Fruit fly (Drosophila melanogaster) whole organism, prepupa: ENCODE results near the gene Daao2.

ENCODE experiments used
- Blimp-1 ChIP-seq: fragments of 200-800 bp; sonication (Bioruptor generic); optimal IDR thresholded peaks from 3 replicates; lab custom pipeline; 2017; ENCODE audit warnings: missing biosample characterization, missing genetic modification characterization, mild to moderate bottlenecking, moderate library complexity, missing genetic modification reagents
- CG10631 ChIP-seq: fragments of 200-800 bp; sonication (Bioruptor generic); optimal IDR thresholded peaks from 2 replicates; lab custom pipeline; 2016; ENCODE audit warnings: missing biosample characterization, missing genetic modification characterization
- CG11294 ChIP-seq: fragments of 200-800 bp; sonication (Bioruptor generic); IDR thresholded peaks from 2 replicates; pipeline ENCODE4 v1.3.6; 2022; ENCODE audit warnings: missing biosample characterization, missing genetic modification characterization
- CG11902 ChIP-seq: fragments of 200-800 bp; sonication (Bioruptor generic); optimal IDR thresholded peaks from 3 replicates; lab custom pipeline; 2016; ENCODE audit warnings: missing biosample characterization, missing genetic modification characterization
- CG15336 ChIP-seq: fragments of 200-800 bp; sonication (Bioruptor generic); IDR thresholded peaks from 2 replicates; pipeline ENCODE4 v1.3.6; 2022; ENCODE audit warnings: missing biosample characterization, missing genetic modification characterization
- CG1621 ChIP-seq: fragments of 200-800 bp; sonication (Bioruptor generic); optimal IDR thresholded peaks from 3 replicates; lab custom pipeline; 2018; ENCODE audit warnings: missing biosample characterization, mild to moderate bottlenecking, missing genetic modification characterization
- CG16779 ChIP-seq: fragments of 200-800 bp; sonication (Bioruptor generic); optimal IDR thresholded peaks from 3 replicates; lab custom pipeline; 2017; ENCODE audit warnings: missing biosample characterization, mild to moderate bottlenecking, missing genetic modification characterization
- CG3032 ChIP-seq: fragments of 200-800 bp; optimal IDR thresholded peaks from 2 replicates; lab custom pipeline; 2019; ENCODE audit warnings: missing biosample characterization, mild to moderate bottlenecking, missing genetic modification characterization, moderate library complexity
- CG34406 ChIP-seq: fragments of 200-800 bp; sonication (Bioruptor generic); optimal IDR thresholded peaks from 3 replicates; lab custom pipeline; 2016; ENCODE audit warnings: missing biosample characterization, missing genetic modification characterization
- CG4318 ChIP-seq: fragments of 200-800 bp; sonication (Bioruptor generic); optimal IDR thresholded peaks from 3 replicates; lab custom pipeline; 2017; ENCODE audit warnings: missing biosample characterization, mild to moderate bottlenecking, missing genetic modification characterization
- CG6163 ChIP-seq: fragments of 200-800 bp; sonication (Bioruptor generic); IDR thresholded peaks from 3 replicates; pipeline ENCODE4 v1.3.6; 2022; ENCODE audit warnings: missing biosample characterization, missing genetic modification characterization
- CG6808 ChIP-seq: fragments of 200-800 bp; sonication (Bioruptor generic); optimal IDR thresholded peaks from 3 replicates; lab custom pipeline; 2017; ENCODE audit warnings: missing biosample characterization, missing genetic modification characterization, mild to moderate bottlenecking, moderate library complexity, missing genetic modification reagents
- CG8119 ChIP-seq: fragments of 200-800 bp; sonication (Bioruptor generic); IDR thresholded peaks from 3 replicates; pipeline ENCODE4 v1.3.6; 2022; ENCODE audit warnings: missing biosample characterization, missing genetic modification characterization
- Eip75B ChIP-seq: fragments of 200-800 bp; sonication (Bioruptor generic); optimal IDR thresholded peaks from 3 replicates; lab custom pipeline; 2016; ENCODE audit warnings: missing biosample characterization, missing genetic modification characterization
- Eip78C ChIP-seq: fragments of 200-800 bp; sonication (Bioruptor generic); peaks from one replicate; lab custom pipeline; 2016; ENCODE audit warnings: missing biosample characterization, missing genetic modification characterization
- Eip93F ChIP-seq: fragments of 200-800 bp; sonication (Bioruptor generic); optimal IDR thresholded peaks from 2 replicates; lab custom pipeline; 2016; ENCODE audit warnings: missing biosample characterization, mild to moderate bottlenecking, missing genetic modification characterization
- Ets21C ChIP-seq: fragments of 200-800 bp; sonication (Bioruptor generic); optimal IDR thresholded peaks from 3 replicates; lab custom pipeline; 2016; ENCODE audit warnings: missing biosample characterization, missing genetic modification characterization
- Ets96B ChIP-seq: fragments of 200-800 bp; optimal IDR thresholded peaks from 2 replicates; lab custom pipeline; 2019; ENCODE audit warnings: missing biosample characterization, mild to moderate bottlenecking, missing genetic modification characterization, moderate library complexity
- Hr38 ChIP-seq: sonication (Bioruptor generic); optimal IDR thresholded peaks from 2 replicates; lab custom pipeline; 2016; ENCODE audit warnings: missing biosample characterization, missing genetic modification characterization
- Hr39 ChIP-seq: fragments of 200-800 bp; sonication (Bioruptor generic); optimal IDR thresholded peaks from 2 replicates; lab custom pipeline; 2016; ENCODE audit warnings: missing biosample characterization, missing genetic modification characterization
- Hr4 ChIP-seq: fragments of 200-800 bp; sonication (Bioruptor generic); optimal IDR thresholded peaks from 3 replicates; lab custom pipeline; 2016; ENCODE audit warnings: missing biosample characterization, missing genetic modification characterization
- Lpt ChIP-seq: fragments of 200-800 bp; sonication (Bioruptor generic); optimal IDR thresholded peaks from 3 replicates; lab custom pipeline; 2016; ENCODE audit warnings: missing biosample characterization, missing genetic modification characterization
- Smox ChIP-seq: fragments of 200-800 bp; sonication (Bioruptor generic); optimal IDR thresholded peaks from 3 replicates; lab custom pipeline; 2016; ENCODE audit warnings: missing biosample characterization, missing genetic modification characterization
- Sox102F ChIP-seq: fragments of 200-800 bp; sonication (Bioruptor generic); optimal IDR thresholded peaks from 2 replicates; lab custom pipeline; 2016; ENCODE audit warnings: missing biosample characterization, mild to moderate bottlenecking, missing genetic modification characterization
- Sox15 ChIP-seq: fragments of 200-800 bp; sonication (Bioruptor generic); optimal IDR thresholded peaks from 3 replicates; lab custom pipeline; 2016; ENCODE audit warnings: missing biosample characterization, missing genetic modification characterization
- acj6 ChIP-seq: fragments of 200-800 bp; sonication (Bioruptor generic); optimal IDR thresholded peaks from 3 replicates; lab custom pipeline; 2016; ENCODE audit warnings: missing biosample characterization, missing genetic modification characterization
- dsx ChIP-seq: fragments of 200-800 bp; optimal IDR thresholded peaks from 3 replicates; lab custom pipeline; 2019; ENCODE audit warnings: missing biosample characterization, mild to moderate bottlenecking, missing genetic modification characterization, moderate library complexity; ENCODE audit not compliant: poor library complexity, severe bottlenecking
- eg ChIP-seq: fragments of 200-800 bp; sonication (Bioruptor generic); IDR thresholded peaks from 3 replicates; pipeline ENCODE4 v1.3.6; 2022; ENCODE audit warnings: missing biosample characterization, missing genetic modification characterization
- esn ChIP-seq: fragments of 200-800 bp; sonication (Bioruptor generic); optimal IDR thresholded peaks from 2 replicates; lab custom pipeline; 2016; ENCODE audit warnings: missing biosample characterization, mild to moderate bottlenecking, missing genetic modification characterization, moderate library complexity
- fd85E ChIP-seq: fragments of 200-800 bp; sonication (Bioruptor generic); optimal IDR thresholded peaks from 3 replicates; lab custom pipeline; 2016; ENCODE audit warnings: missing biosample characterization, missing genetic modification characterization
- fkh ChIP-seq: fragments of 200-800 bp; sonication (Bioruptor generic); optimal IDR thresholded peaks from 3 replicates; lab custom pipeline; 2017; ENCODE audit warnings: missing biosample characterization, mild to moderate bottlenecking, missing genetic modification characterization, moderate library complexity
- lz ChIP-seq: fragments of 200-800 bp; sonication (Bioruptor generic); optimal IDR thresholded peaks from 3 replicates; lab custom pipeline; 2016; ENCODE audit warnings: missing biosample characterization, missing genetic modification characterization
- net ChIP-seq: fragments of 200-800 bp; sonication (Bioruptor generic); optimal IDR thresholded peaks from 3 replicates; lab custom pipeline; 2016; ENCODE audit warnings: missing biosample characterization, missing genetic modification characterization
- pdm3 ChIP-seq: fragments of 200-800 bp; sonication (Bioruptor generic); optimal IDR thresholded peaks from 3 replicates; lab custom pipeline; 2016; ENCODE audit warnings: missing biosample characterization, missing genetic modification characterization
- salr ChIP-seq, 2 experiments: fragments of 200-800 bp; sonication (Bioruptor generic); optimal IDR thresholded peaks; 3 replicates each; lab custom pipeline; 2016 to 2018; ENCODE audit warnings: missing biosample characterization in 2 of 2, missing genetic modification characterization in 2 of 2, mild to moderate bottlenecking in 1 of 2
- ss ChIP-seq, 2 experiments: fragments of 200-800 bp; sonication (Bioruptor generic); optimal IDR thresholded peaks; 2 replicates in 1 of 2; 3 replicates in 1 of 2; lab custom pipeline; 2017 to 2018; ENCODE audit warnings: mild to moderate bottlenecking in 2 of 2, missing biosample characterization in 2 of 2, missing genetic modification characterization in 2 of 2, moderate library complexity in 1 of 2
- svp ChIP-seq: fragments of 200-800 bp; sonication (Bioruptor generic); peaks from one replicate; lab custom pipeline; 2016; ENCODE audit warnings: missing biosample characterization, missing genetic modification characterization
- topi ChIP-seq: fragments of 200-800 bp; sonication (Bioruptor generic); optimal IDR thresholded peaks from 3 replicates; lab custom pipeline; 2016; ENCODE audit warnings: missing biosample characterization, missing genetic modification characterization
- vri ChIP-seq: fragments of 200-800 bp; sonication (Bioruptor generic); optimal IDR thresholded peaks from 3 replicates; lab custom pipeline; 2016; ENCODE audit warnings: missing biosample characterization, mild to moderate bottlenecking, missing genetic modification characterization

The Daao2 gene

dm6 chr2L:6787973-6788368, 14.8 kb upstream of the Daao2 start (continued):
- TF ChIP-seq acj6 (GFP tag; lab: Kevin White, UChicago) (peak; percentile 52), CG10631 (peak; percentile 54), vri (GFP tag; lab: Kevin White, UChicago) (no peak), lz (GFP tag; lab: Kevin White, UChicago) (peak; percentile 28), Hr39 (peak; percentile 57), Hr38 (GFP tag; lab: Kevin White, UChicago) (no peak), fd85E (GFP tag; lab: Kevin White, UChicago) (no peak), CG3032 (tag; lab: Kevin White, UChicago) (peak; percentile 51), CG1621 (no peak), CG11294 (GFP tag; lab: Robert Waterston, UW) (0 out of 2 replicates have a peak, but pooled peaks have one; percentile 14), Hr4 (peak; percentile 63), net (no peak), ss (GFP tag; optimal IDR thresholded peaks at IDR 0.05; lab: Kevin White, UChicago) (no peak), pdm3 (peak; percentile 60), CG34406 (GFP tag; lab: Kevin White, UChicago) (peak; percentile 34), Ets21C (GFP tag; lab: Kevin White, UChicago) (peak; percentile 12), CG15336 (GFP tag; lab: Robert Waterston, UW) (peak; percentile 76), CG6163 (GFP tag; lab: Robert Waterston, UW) (peak; percentile 52; the same call in 2 of the 3 replicates), eg (GFP tag; lab: Robert Waterston, UW) (peak; percentile 67; the same call in 2 of the 3 replicates)

DNA sequence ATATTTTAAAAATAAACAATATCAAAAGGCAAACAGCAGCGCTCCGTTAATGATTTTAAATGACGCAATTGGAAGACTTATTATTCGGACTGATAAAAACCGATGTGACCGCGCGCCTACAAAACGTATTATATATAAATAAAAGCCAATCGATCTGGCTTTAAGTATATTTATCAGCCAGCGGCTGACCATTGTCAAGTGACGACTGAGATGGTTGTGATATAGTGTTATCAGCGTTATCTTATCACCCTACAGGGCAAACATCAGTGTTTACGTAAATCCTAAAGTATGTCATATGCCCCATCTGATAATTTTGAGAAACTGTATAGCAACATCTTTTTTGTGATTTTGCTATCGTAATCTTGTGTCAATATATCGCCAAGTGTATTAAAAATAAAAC, 13.5 kb upstream of the Daao2 start:
- TF ChIP-seq Sox102F (GFP tag; lab: Kevin White, UChicago) (no peak), Blimp-1 (GFP tag; lab: Kevin White, UChicago) (no peak), salr (GFP tag; optimal IDR thresholded peaks at IDR 0.05; lab: Kevin White, UChicago) (no peak), eg (GFP tag; lab: Robert Waterston, UW) (no peak), Eip93F (GFP tag; lab: Kevin White, UChicago) (peak; percentile 86), CG4318 (no peak), fkh (GFP tag; lab: Kevin White, UChicago) (peak; percentile 80), CG6808 (GFP tag; lab: Kevin White, UChicago) (peak; percentile 11), Eip78C (GFP tag; lab: Kevin White, UChicago) (peak; percentile 56), Eip75B (GFP tag; lab: Kevin White, UChicago) (peak; percentile 42), vri (GFP tag; lab: Kevin White, UChicago) (peak; percentile 89), svp (GFP tag; lab: Kevin White, UChicago) (peak; percentile 79), Lpt (no peak)

- TF ChIP-seq dsx (GFP tag; lab: Kevin White, UChicago) (peak; percentile 25), Sox15 (no peak), topi (no peak), CG1621 (peak; percentile 72), svp (GFP tag; lab: Kevin White, UChicago) (peak; percentile 28), Blimp-1 (GFP tag; lab: Kevin White, UChicago) (no peak), fkh (GFP tag; lab: Kevin White, UChicago) (peak; percentile 55), Smox (GFP tag; lab: Kevin White, UChicago) (no peak), Sox102F (GFP tag; lab: Kevin White, UChicago) (no peak), CG6163 (GFP tag; lab: Robert Waterston, UW) (0 out of 3 replicates have a peak, but pooled peaks have one; percentile 14), salr (GFP tag; optimal IDR thresholded peaks at IDR 0.05; lab: Kevin White, UChicago) (no peak), Ets96B (tag; lab: Kevin White, UChicago) (no peak), esn (GFP tag; lab: Kevin White, UChicago) (no peak), CG11902 (GFP tag; lab: Kevin White, UChicago) (no peak), Eip78C (GFP tag; lab: Kevin White, UChicago) (peak; percentile 5), CG8119 (no peak), eg (GFP tag; lab: Robert Waterston, UW) (peak; percentile 17; the same call in 1 of the 3 replicates), CG16779 (tag; lab: Kevin White, UChicago) (no peak), Hr4 (no peak), lz (GFP tag; lab: Kevin White, UChicago) (no peak), Eip75B (GFP tag; lab: Kevin White, UChicago) (no peak)
- TF ChIP-seq, all 60 proteins: peak for 7
Observed at dm6 chr2L:6791845-6792443, 10.9 kb upstream of the Daao2 start.
